Fruit fly (Drosophila melanogaster) Kc167 (cell line): ENCODE measurements around the gene CG34426.

Experiments used
- Sin3A ChIP-seq: fragments of >200 bp; optimal IDR thresholded peaks from 2 replicates; lab custom pipeline; 2018; ENCODE audit warnings: missing external identifiers
- h ChIP-seq: fragments of >200 bp; optimal IDR thresholded peaks from 3 replicates; lab custom pipeline; 2018; ENCODE audit warnings: missing external identifiers
- insv ChIP-seq: fragments of >200 bp; optimal IDR thresholded peaks from 3 replicates; lab custom pipeline; 2018; ENCODE audit warnings: missing external identifiers
- psq ChIP-seq: fragments of >200 bp; optimal IDR thresholded peaks from 2 replicates; lab custom pipeline; 2017; ENCODE audit warnings: missing external identifiers
- ttk ChIP-seq: sonication (Bioruptor generic); optimal IDR thresholded peaks from 2 replicates; lab custom pipeline; 2017; ENCODE audit warnings: missing external identifiers

DNA sequence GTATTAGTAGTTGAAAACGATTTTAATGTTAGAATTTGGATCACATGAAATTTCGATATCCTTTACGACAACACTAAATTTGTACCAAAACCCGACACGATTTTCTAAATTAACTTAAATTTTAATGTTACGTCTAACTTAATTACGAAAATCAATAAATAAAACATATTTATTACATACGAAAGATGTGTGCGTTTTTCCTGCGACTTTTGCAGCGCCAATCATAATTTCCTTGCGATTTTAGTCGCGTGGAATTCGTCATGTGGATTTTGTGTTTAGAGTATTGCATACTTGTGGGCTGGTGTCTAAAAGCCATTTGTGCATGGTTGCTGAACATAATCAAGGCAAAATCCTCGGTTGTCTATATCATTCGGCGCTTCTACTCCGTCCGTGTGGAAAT is 3.7 kb upstream of the CG34426 start:
- no peak for TF ChIP-seq ttk (lab: Kevin White, UChicago)
- TF ChIP-seq Sin3A (lab: Kevin White, UChicago): no peak
- TF ChIP-seq psq (lab: Kevin White, UChicago): no peak
- TF ChIP-seq insv (lab: Kevin White, UChicago): no peak
- TF ChIP-seq h (lab: Kevin White, UChicago): no peak
